Fruit fly (Drosophila melanogaster) whole organism, embryonic: ENCODE data around the gene VhaM9.7-b.

ENCODE experiments used
- Atf-2 ChIP-seq: fragments of 200-800 bp; sonication (Bioruptor generic); optimal IDR thresholded peaks from 2 replicates; lab custom pipeline; 2016; ENCODE audit warnings: missing biosample characterization, missing genetic modification characterization
- Awh ChIP-seq: fragments of 200-800 bp; sonication (Bioruptor generic); IDR thresholded peaks from 2 replicates; pipeline ENCODE4, ENCODE4 v1.3.6; 2022; ENCODE audit warnings: missing biosample characterization, missing genetic modification characterization
- C15 ChIP-seq: fragments of 200-800 bp; sonication (Bioruptor generic); IDR thresholded peaks from 3 replicates; pipeline ENCODE4 v1.3.6; 2022; ENCODE audit warnings: missing biosample characterization, missing genetic modification characterization
- CG10462 ChIP-seq: fragments of 200-800 bp; sonication (Bioruptor generic); optimal IDR thresholded peaks from 2 replicates; lab custom pipeline; 2016; ENCODE audit warnings: missing biosample characterization, missing genetic modification characterization
- CG10565 ChIP-seq: fragments of 200-800 bp; sonication (Bioruptor generic); optimal IDR thresholded peaks from 3 replicates; lab custom pipeline; 2016; ENCODE audit warnings: missing biosample characterization, mild to moderate bottlenecking, missing genetic modification characterization
- CG12236 ChIP-seq: fragments of 200-800 bp; sonication (Bioruptor generic); optimal IDR thresholded peaks from 2 replicates; lab custom pipeline; 2016; ENCODE audit warnings: missing biosample characterization, missing genetic modification characterization
- CG12942 ChIP-seq: fragments of 200-800 bp; sonication (Bioruptor generic); optimal IDR thresholded peaks from 3 replicates; lab custom pipeline; 2016; ENCODE audit warnings: missing biosample characterization, missing genetic modification characterization
- CG14441 ChIP-seq: fragments of 200-800 bp; sonication (Bioruptor generic); IDR thresholded peaks from 2 replicates; pipeline ENCODE4 v1.3.6; 2022; ENCODE audit warnings: missing biosample characterization, missing genetic modification characterization
- CG17361 ChIP-seq: fragments of 200-800 bp; sonication (Bioruptor generic); IDR thresholded peaks from 3 replicates; pipeline ENCODE4 v1.3.6; 2022; ENCODE audit warnings: missing biosample characterization, missing genetic modification characterization
- CG17829 ChIP-seq: fragments of 200-800 bp; optimal IDR thresholded peaks from 2 replicates; lab custom pipeline; 2019; ENCODE audit warnings: missing biosample characterization, mild to moderate bottlenecking, missing genetic modification characterization, moderate library complexity
- CG17912 ChIP-seq: fragments of 200-800 bp; sonication (Bioruptor generic); optimal IDR thresholded peaks from 2 replicates; lab custom pipeline; 2018; ENCODE audit warnings: missing biosample characterization, mild to moderate bottlenecking, missing genetic modification characterization
- CG18262 ChIP-seq: fragments of 200-800 bp; optimal IDR thresholded peaks from 3 replicates; lab custom pipeline; 2019; ENCODE audit warnings: missing biosample characterization, mild to moderate bottlenecking, missing genetic modification characterization, moderate library complexity
- CG2116 ChIP-seq: fragments of 200-800 bp; sonication (Bioruptor generic); optimal IDR thresholded peaks from 3 replicates; lab custom pipeline; 2018; ENCODE audit warnings: missing biosample characterization, mild to moderate bottlenecking, missing genetic modification characterization
- CG31388 ChIP-seq: fragments of 200-800 bp; sonication (Bioruptor generic); optimal IDR thresholded peaks from 2 replicates; lab custom pipeline; 2016; ENCODE audit warnings: missing biosample characterization, missing genetic modification characterization
- CG32767 ChIP-seq: fragments of 200-800 bp; sonication (Bioruptor generic); IDR thresholded peaks from 2 replicates; pipeline ENCODE4 v1.3.6; 2022; ENCODE audit warnings: missing biosample characterization, missing genetic modification characterization
- CG3407 ChIP-seq: fragments of 200-800 bp; sonication (Bioruptor generic); optimal IDR thresholded peaks from 2 replicates; lab custom pipeline; 2018; ENCODE audit warnings: missing biosample characterization, mild to moderate bottlenecking, missing genetic modification characterization
- CG34422 ChIP-seq: fragments of 200-800 bp; sonication (Bioruptor generic); IDR thresholded peaks from 3 replicates; pipeline ENCODE4 v1.3.6; 2022; ENCODE audit warnings: missing biosample characterization, missing genetic modification characterization
- CG7987 ChIP-seq: fragments of 200-800 bp; sonication (Bioruptor generic); optimal IDR thresholded peaks from 2 replicates; lab custom pipeline; 2018; ENCODE audit warnings: missing biosample characterization, mild to moderate bottlenecking, missing genetic modification characterization, moderate library complexity
- CG8290 ChIP-seq, 3 experiments: fragments of 200-800 bp; sonication (Bioruptor generic); optimal IDR thresholded peaks; 2 replicates each; lab custom pipeline; 2016 to 2019; ENCODE audit warnings: missing biosample characterization in 3 of 3, missing genetic modification characterization in 3 of 3, mild to moderate bottlenecking in 2 of 3, moderate library complexity in 1 of 3
- CG9797 ChIP-seq: fragments of 200-800 bp; sonication (Bioruptor generic); optimal IDR thresholded peaks from 3 replicates; lab custom pipeline; 2018; ENCODE audit warnings: missing biosample characterization, mild to moderate bottlenecking, missing genetic modification characterization
- Chrac-16 ChIP-seq: fragments of 200-800 bp; sonication (Bioruptor generic); optimal IDR thresholded peaks from 3 replicates; lab custom pipeline; 2016; ENCODE audit warnings: missing biosample characterization, missing genetic modification characterization
- CkIIα-i1 ChIP-seq: fragments of 200-800 bp; sonication (Bioruptor generic); IDR thresholded peaks from 2 replicates; pipeline ENCODE4 v1.3.6; 2022; ENCODE audit warnings: missing biosample characterization, missing genetic modification characterization
- CoRest ChIP-seq: fragments of 200-800 bp; sonication (Bioruptor generic); optimal IDR thresholded peaks from 3 replicates; lab custom pipeline; 2018; ENCODE audit warnings: missing biosample characterization, mild to moderate bottlenecking, missing genetic modification characterization, moderate library complexity
- D19B ChIP-seq: fragments of 200-800 bp; sonication (Bioruptor generic); optimal IDR thresholded peaks from 2 replicates; lab custom pipeline; 2017; ENCODE audit warnings: missing biosample characterization, mild to moderate bottlenecking, missing genetic modification characterization
- HLH54F ChIP-seq: fragments of 200-800 bp; sonication (Bioruptor generic); optimal IDR thresholded peaks from 3 replicates; lab custom pipeline; 2016; ENCODE audit warnings: missing biosample characterization, missing genetic modification characterization
- NC2β ChIP-seq: fragments of 200-800 bp; sonication (Bioruptor generic); optimal IDR thresholded peaks from 2 replicates; lab custom pipeline; 2016; ENCODE audit warnings: missing biosample characterization, missing genetic modification characterization
- Oaz ChIP-seq: fragments of 200-800 bp; sonication (Bioruptor generic); IDR thresholded peaks from 2 replicates; pipeline ENCODE4 v1.3.6; 2022; ENCODE audit warnings: missing biosample characterization, missing genetic modification characterization
- Sry-δ ChIP-seq: fragments of 200-800 bp; sonication (Bioruptor generic); optimal IDR thresholded peaks from 2 replicates; lab custom pipeline; 2016; ENCODE audit warnings: missing biosample characterization, missing genetic modification characterization
- Tbp ChIP-seq: fragments of >200 bp; optimal IDR thresholded peaks from 2 replicates; lab custom pipeline; 2018; ENCODE audit warnings: missing biosample characterization, missing genetic modification characterization
- ash1 ChIP-seq: fragments of 200-800 bp; sonication (Bioruptor generic); optimal IDR thresholded peaks from 2 replicates; lab custom pipeline; 2018; ENCODE audit warnings: missing biosample characterization, mild to moderate bottlenecking, missing genetic modification characterization
- bsh ChIP-seq, 2 experiments: fragments of 200-800 bp; sonication (Bioruptor generic); optimal IDR thresholded peaks; 2 replicates each; lab custom pipeline; 2017 to 2018; ENCODE audit warnings: mild to moderate bottlenecking in 2 of 2, missing biosample characterization in 2 of 2, missing genetic modification characterization in 2 of 2, moderate library complexity in 1 of 2
- cas ChIP-seq: fragments of 200-800 bp; sonication (Bioruptor generic); IDR thresholded peaks from 2 replicates; pipeline ENCODE4 v1.3.6; 2022; ENCODE audit warnings: missing biosample characterization, missing genetic modification characterization
- croc ChIP-seq: fragments of 200-800 bp; sonication (Bioruptor generic); conservative IDR thresholded peaks from 3 replicates; pipeline ENCODE4 v1.3.6; 2022; ENCODE audit warnings: missing biosample characterization, missing genetic modification characterization
- ewg ChIP-seq: fragments of 200-800 bp; sonication (Bioruptor generic); optimal IDR thresholded peaks from 3 replicates; lab custom pipeline; 2017; ENCODE audit warnings: mild to moderate bottlenecking, missing biosample characterization, missing genetic modification reagents, missing genetic modification characterization
- fu2 ChIP-seq: fragments of 200-800 bp; sonication (Bioruptor generic); optimal IDR thresholded peaks from 2 replicates; lab custom pipeline; 2016; ENCODE audit warnings: missing biosample characterization, missing genetic modification characterization
- gro ChIP-seq: fragments of 200-800 bp; sonication (Bioruptor generic); optimal IDR thresholded peaks from 2 replicates; lab custom pipeline; 2016; ENCODE audit warnings: missing biosample characterization, missing genetic modification characterization
- h ChIP-seq: fragments of >200 bp; optimal IDR thresholded peaks from 2 replicates; lab custom pipeline; 2017
- her ChIP-seq: fragments of 200-800 bp; sonication (Bioruptor generic); optimal IDR thresholded peaks from 2 replicates; lab custom pipeline; 2016; ENCODE audit warnings: missing biosample characterization, missing genetic modification characterization
- mam ChIP-seq: fragments of 200-800 bp; sonication (Bioruptor generic); optimal IDR thresholded peaks from 3 replicates; lab custom pipeline; 2016; ENCODE audit warnings: missing biosample characterization, missing genetic modification characterization
- oc ChIP-seq: fragments of 200-800 bp; sonication (Bioruptor generic); optimal IDR thresholded peaks from 2 replicates; lab custom pipeline; 2018; ENCODE audit warnings: missing biosample characterization, mild to moderate bottlenecking, missing genetic modification characterization, moderate library complexity
- peb ChIP-seq: fragments of 200-800 bp; sonication (Bioruptor generic); IDR thresholded peaks from 2 replicates; pipeline ENCODE4 v1.3.6; 2022; ENCODE audit warnings: missing biosample characterization, missing genetic modification characterization
- pzg ChIP-seq: fragments of 200-800 bp; sonication (Bioruptor generic); optimal IDR thresholded peaks from 3 replicates; lab custom pipeline; 2018; ENCODE audit warnings: missing biosample characterization, mild to moderate bottlenecking, missing genetic modification characterization, moderate library complexity
- run ChIP-seq: fragments of 200-800 bp; sonication (Bioruptor generic); optimal IDR thresholded peaks from 3 replicates; lab custom pipeline; 2018; ENCODE audit warnings: missing biosample characterization, mild to moderate bottlenecking, missing genetic modification characterization
- shn ChIP-seq: fragments of 200-800 bp; sonication (Bioruptor generic); optimal IDR thresholded peaks from 3 replicates; lab custom pipeline; 2016; ENCODE audit warnings: missing biosample characterization, missing genetic modification characterization
- sim ChIP-seq: fragments of 200-800 bp; sonication (Bioruptor generic); IDR thresholded peaks from 2 replicates; pipeline ENCODE4 v1.3.6; 2022; ENCODE audit warnings: missing biosample characterization, missing genetic modification characterization
- so ChIP-seq: fragments of 200-800 bp; sonication (Bioruptor generic); IDR thresholded peaks from 3 replicates; pipeline ENCODE4 v1.3.6; 2022; ENCODE audit warnings: missing biosample characterization, missing genetic modification characterization
- stc ChIP-seq: fragments of 200-800 bp; sonication (Bioruptor generic); IDR thresholded peaks from 2 replicates; pipeline ENCODE4 v1.3.6; 2022; ENCODE audit warnings: missing biosample characterization, missing genetic modification characterization
- stwl ChIP-seq: fragments of 200-800 bp; sonication (Bioruptor generic); optimal IDR thresholded peaks from 3 replicates; lab custom pipeline; 2018; ENCODE audit warnings: missing biosample characterization, mild to moderate bottlenecking, missing genetic modification characterization, moderate library complexity
- tin ChIP-seq: fragments of 200-800 bp; sonication (Bioruptor generic); optimal IDR thresholded peaks from 3 replicates; lab custom pipeline; 2016; ENCODE audit warnings: missing biosample characterization, missing genetic modification characterization
- trh ChIP-seq: fragments of 200-800 bp; sonication (Bioruptor generic); optimal IDR thresholded peaks from 2 replicates; lab custom pipeline; 2016; ENCODE audit warnings: missing biosample characterization, missing genetic modification characterization

VhaM9.7-b gene

DNA sequence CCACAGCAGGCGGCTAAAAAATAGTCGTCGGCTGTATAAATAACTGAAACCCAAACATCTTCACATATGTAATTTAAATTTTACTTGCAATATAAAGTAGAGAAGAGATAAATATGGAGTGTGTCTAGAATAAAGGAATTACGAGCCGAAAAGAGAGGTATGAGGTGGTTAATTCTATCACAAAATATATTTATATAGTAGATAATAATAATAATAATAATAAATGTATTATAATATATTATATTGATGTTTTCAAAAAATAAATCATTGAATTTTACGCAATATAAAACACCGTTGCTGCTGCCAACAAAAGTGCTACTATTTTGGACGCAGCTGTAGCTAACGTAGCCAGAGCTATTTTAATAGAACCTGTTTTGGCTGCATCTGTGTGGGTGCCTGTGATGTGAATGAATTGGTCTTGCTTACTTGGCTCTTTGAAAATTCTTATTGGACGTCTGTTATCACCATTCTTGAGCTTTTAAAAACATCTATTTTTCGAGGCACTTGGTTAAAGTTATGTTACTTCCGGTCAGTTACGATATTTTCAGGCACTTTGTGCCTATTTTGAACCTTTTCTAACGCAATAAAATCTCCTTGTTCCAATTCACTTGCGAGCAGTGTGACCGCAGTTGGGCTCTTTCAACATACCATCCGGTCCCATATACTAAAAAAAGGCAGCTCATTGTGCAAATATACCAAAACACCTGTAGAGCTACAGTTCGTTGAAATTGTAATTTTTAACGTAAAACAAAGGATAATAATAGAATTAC lies 42.6 kb upstream of the VhaM9.7-b start, which contains the start of gene Hr78 (continued):
- TF ChIP-seq CG18262 (tag; lab: Kevin White, UChicago): peak; percentile 91
- TF ChIP-seq CG10462 (GFP tag; lab: Kevin White, UChicago): peak; percentile 30
- TF ChIP-seq gro: no peak
- no peak for TF ChIP-seq fu2 (GFP tag; lab: Kevin White, UChicago)
- peak; percentile 48 for TF ChIP-seq CG2116
- no peak for TF ChIP-seq NC2β
- peak; percentile 69 for TF ChIP-seq D19B (GFP tag; lab: Kevin White, UChicago)
- TF ChIP-seq Chrac-16 (GFP tag; lab: Kevin White, UChicago): peak; percentile 58
- peak; percentile 62 for TF ChIP-seq stc (GFP tag; lab: Robert Waterston, UW)
- TF ChIP-seq run: peak; percentile 78
- TF ChIP-seq CG32767 (GFP tag; lab: Robert Waterston, UW): peak; percentile 69
- TF ChIP-seq CG12942 (GFP tag; lab: Kevin White, UChicago): peak; percentile 51
- TF ChIP-seq Sry-δ (GFP tag; lab: Kevin White, UChicago): no peak
- no peak for TF ChIP-seq her (GFP tag; lab: Kevin White, UChicago)
- TF ChIP-seq CG8290 (GFP tag; optimal IDR thresholded peaks at IDR 0.05; lab: Kevin White, UChicago): no peak
- TF ChIP-seq CG8290 (tag; optimal IDR thresholded peaks at IDR 0.05; lab: Kevin White, UChicago): peak; percentile 3 to 38
- peak; percentile 89 for TF ChIP-seq CoRest
- TF ChIP-seq CG3407 (GFP tag; lab: Kevin White, UChicago): peak; percentile 54
- peak; percentile 52 for TF ChIP-seq CG7987
- no peak; the same call in 1 of the 2 replicates for TF ChIP-seq CG14441 (GFP tag; lab: Robert Waterston, UW)
- no peak for TF ChIP-seq shn (GFP tag; lab: Kevin White, UChicago)
- no peak for TF ChIP-seq CkIIα-i1 (GFP tag; lab: Robert Waterston, UW)
- TF ChIP-seq CG17912 (GFP tag; lab: Kevin White, UChicago): no peak
- TF ChIP-seq C15 (GFP tag; lab: Robert Waterston, UW): no peak
- peak; percentile 46 for TF ChIP-seq ewg (GFP tag; lab: Kevin White, UChicago)
- TF ChIP-seq HLH54F (GFP tag; lab: Kevin White, UChicago): peak; percentile 2
- no peak for TF ChIP-seq h (lab: Kevin White, UChicago)
- TF ChIP-seq CG31388 (GFP tag; lab: Kevin White, UChicago): peak; percentile 14
- TF ChIP-seq CG34422 (GFP tag; lab: Robert Waterston, UW): peak; percentile 51; the same call in 2 of the 3 replicates
- TF ChIP-seq bsh (GFP tag; optimal IDR thresholded peaks at IDR 0.05; lab: Kevin White, UChicago): peak; percentile 80 to 81
- peak; percentile 51 for TF ChIP-seq tin (GFP tag; lab: Kevin White, UChicago)
- no peak for TF ChIP-seq Oaz
- TF ChIP-seq so: 0 out of 3 replicates have a peak, but pooled peaks have one; percentile 54
- TF ChIP-seq Tbp (GFP tag; lab: Kevin White, UChicago): no peak
- no peak for TF ChIP-seq Atf-2 (GFP tag; lab: Kevin White, UChicago)
- TF ChIP-seq CG12236 (GFP tag; lab: Kevin White, UChicago): no peak
- TF ChIP-seq pzg (GFP tag; lab: Kevin White, UChicago): peak; percentile 63
- peak; percentile 56; the same call in 1 of the 2 replicates for TF ChIP-seq Awh (GFP tag; lab: Robert Waterston, UW)
- TF ChIP-seq peb (GFP tag; lab: Robert Waterston, UW): 0 out of 2 replicates have a peak, but pooled peaks have one; percentile 4
- TF ChIP-seq oc (tag; lab: Kevin White, UChicago): no peak
- TF ChIP-seq CG9797: peak; percentile 88
- no peak for TF ChIP-seq sim (GFP tag; lab: Robert Waterston, UW)
- peak; percentile 88 for TF ChIP-seq CG17829 (tag; lab: Kevin White, UChicago)
- TF ChIP-seq croc (GFP tag; lab: Robert Waterston, UW): peak; percentile 70
- peak; percentile 89 for TF ChIP-seq CG17361 (GFP tag; lab: Robert Waterston, UW)
- TF ChIP-seq cas (GFP tag; lab: Robert Waterston, UW): no peak
- TF ChIP-seq stwl (tag; lab: Kevin White, UChicago): peak; percentile 56
- no peak for TF ChIP-seq mam
- no peak for TF ChIP-seq CG10565 (GFP tag; lab: Kevin White, UChicago)
- TF ChIP-seq ash1 (GFP tag; lab: Kevin White, UChicago): no peak
- TF ChIP-seq trh (GFP tag; lab: Kevin White, UChicago): peak; percentile 16
